Worm (Caenorhabditis elegans) whole organism, young adult: ENCODE results near the gene C04G6.4.

Experiments used
- C17E4.6 ChIP-seq: fragments of 200-800 bp; sonication (Bioruptor generic); IDR thresholded peaks from 2 replicates; pipeline ENCODE4 v1.3.6; 2022; ENCODE audit warnings: missing genetic modification reagents, missing genetic modification characterization, missing compliant biosample characterization
- F22D6.2 ChIP-seq: sonication (generic microtip); optimal IDR thresholded peaks from 2 replicates; lab custom pipeline; 2016; ENCODE audit warnings: mild to moderate bottlenecking, missing genetic modification characterization, missing compliant biosample characterization
- F33H1.4 ChIP-seq: fragments of 200-800 bp; sonication (Bioruptor generic); IDR thresholded peaks from 2 replicates; pipeline ENCODE4 v1.3.6; 2022; ENCODE audit warnings: missing genetic modification reagents, missing genetic modification characterization, missing compliant biosample characterization
- K12H6.12 ChIP-seq: fragments of 200-800 bp; sonication (Bioruptor generic); optimal IDR thresholded peaks from 2 replicates; lab custom pipeline; 2018; ENCODE audit warnings: mild to moderate bottlenecking, missing genetic modification characterization, missing compliant biosample characterization
- Y53F4B.3 ChIP-seq: fragments of 200-800 bp; sonication (Bioruptor generic); IDR thresholded peaks from 2 replicates; pipeline ENCODE4 v1.3.6; 2022; ENCODE audit warnings: missing genetic modification reagents, missing genetic modification characterization, missing compliant biosample characterization
- akir-1 ChIP-seq: fragments of 200-800 bp; sonication (Bioruptor generic); optimal IDR thresholded peaks from 2 replicates; lab custom pipeline; 2018; ENCODE audit warnings: mild to moderate bottlenecking, missing genetic modification characterization, moderate library complexity, missing compliant biosample characterization
- aptf-2 ChIP-seq: fragments of 200-800 bp; sonication (Bioruptor generic); conservative IDR thresholded peaks from 2 replicates; pipeline ENCODE4 v1.3.6; 2022; ENCODE audit warnings: missing genetic modification reagents, missing genetic modification characterization, missing compliant biosample characterization
- atf-7 ChIP-seq: sonication (generic microtip); optimal IDR thresholded peaks from 2 replicates; lab custom pipeline; 2017; ENCODE audit warnings: mild to moderate bottlenecking, missing genetic modification characterization, missing compliant biosample characterization
- attf-3 ChIP-seq: fragments of 200-800 bp; sonication (Bioruptor generic); conservative IDR thresholded peaks from 2 replicates; pipeline ENCODE4 v1.3.6; 2022; ENCODE audit warnings: missing genetic modification reagents, missing genetic modification characterization, missing compliant biosample characterization
- attf-5 ChIP-seq: fragments of 200-800 bp; sonication (Bioruptor generic); optimal IDR thresholded peaks from 2 replicates; lab custom pipeline; 2018; ENCODE audit warnings: mild to moderate bottlenecking, missing genetic modification characterization, missing compliant biosample characterization
- attf-6 ChIP-seq: fragments of 200-800 bp; sonication (Bioruptor generic); IDR thresholded peaks from 2 replicates; pipeline ENCODE4 v1.3.6; 2022; ENCODE audit warnings: missing genetic modification reagents, missing genetic modification characterization, missing compliant biosample characterization
- bed-2 ChIP-seq: fragments of 200-800 bp; sonication (Bioruptor generic); IDR thresholded peaks from 2 replicates; pipeline ENCODE4 v1.3.6; 2022; ENCODE audit warnings: missing genetic modification reagents, missing genetic modification characterization, missing compliant biosample characterization
- cebp-1 ChIP-seq, 2 experiments: fragments of 200-800 bp in 1 of 2; sonication (Bioruptor generic) in 1 of 2; sonication (generic microtip) in 1 of 2; IDR thresholded peaks in 1 of 2; optimal IDR thresholded peaks in 1 of 2; 2 replicates each; pipeline versions ENCODE4 v1.3.6 to Lab custom; 2017 to 2022; ENCODE audit warnings: missing compliant biosample characterization in 2 of 2, missing genetic modification characterization in 2 of 2, mild to moderate bottlenecking in 1 of 2, missing genetic modification reagents in 1 of 2, moderate library complexity in 1 of 2
- ceh-100 ChIP-seq: fragments of 200-800 bp; sonication (Bioruptor generic); IDR thresholded peaks from 2 replicates; pipeline ENCODE4 v1.3.6; 2022; ENCODE audit warnings: missing genetic modification reagents, missing genetic modification characterization, missing compliant biosample characterization
- ceh-58 ChIP-seq: fragments of 200-800 bp; sonication (Bioruptor generic); IDR thresholded peaks from 2 replicates; pipeline ENCODE4 v1.3.6; 2022; ENCODE audit warnings: missing genetic modification characterization, missing compliant biosample characterization
- ceh-91 ChIP-seq: fragments of 200-800 bp; sonication (Bioruptor generic); IDR thresholded peaks from 2 replicates; pipeline ENCODE4 v1.3.6; 2022; ENCODE audit warnings: missing genetic modification reagents, missing genetic modification characterization, missing compliant biosample characterization
- chd-7 ChIP-seq: sonication (generic microtip); optimal IDR thresholded peaks from 2 replicates; lab custom pipeline; 2016; ENCODE audit warnings: mild to moderate bottlenecking, missing genetic modification characterization, moderate library complexity, missing compliant biosample characterization
- egl-18 ChIP-seq: fragments of 200-800 bp; sonication (Bioruptor generic); IDR thresholded peaks from 2 replicates; pipeline ENCODE4 v1.3.6; 2022; ENCODE audit warnings: missing genetic modification reagents, missing genetic modification characterization, missing compliant biosample characterization
- egl-44 ChIP-seq: fragments of 200-800 bp; sonication (Bioruptor generic); IDR thresholded peaks from 2 replicates; pipeline ENCODE4 v1.3.6; 2022; ENCODE audit warnings: missing genetic modification reagents, missing genetic modification characterization, missing compliant biosample characterization
- ekl-4 ChIP-seq: fragments of 200-800 bp; sonication (Bioruptor generic); IDR thresholded peaks from 2 replicates; pipeline ENCODE4 v1.3.6; 2022; ENCODE audit warnings: missing genetic modification reagents, missing genetic modification characterization, missing compliant biosample characterization
- lag-1 ChIP-seq: fragments of 200-800 bp; sonication (Bioruptor generic); IDR thresholded peaks from 2 replicates; pipeline ENCODE4 v1.3.6; 2022; ENCODE audit warnings: missing genetic modification reagents, missing genetic modification characterization, missing compliant biosample characterization
- let-607 ChIP-seq, 2 experiments: fragments of 200-800 bp in 1 of 2; sonication (Bioruptor generic) in 1 of 2; sonication (generic microtip) in 1 of 2; optimal IDR thresholded peaks; 2 replicates each; lab custom pipeline; 2016 to 2018; ENCODE audit warnings: mild to moderate bottlenecking in 2 of 2, missing compliant biosample characterization in 2 of 2, missing genetic modification characterization in 2 of 2, moderate library complexity in 2 of 2, missing genotype in 1 of 2
- lin-35 ChIP-seq, 3 experiments: fragments of 150-350 bp in 2 of 3; sonication (generic microtip) in 1 of 3; optimal IDR thresholded peaks; 2 replicates each; lab custom pipeline; 2014 to 2018; ENCODE audit warnings: missing biosample characterization in 3 of 3, missing genetic modification characterization in 3 of 3, missing genetic modification reagents in 3 of 3
- lin-54 ChIP-seq: fragments of 200-800 bp; sonication (Bioruptor generic); optimal IDR thresholded peaks from 2 replicates; lab custom pipeline; 2018; ENCODE audit warnings: mild to moderate bottlenecking, missing genetic modification characterization, missing compliant biosample characterization
- madf-10 ChIP-seq: sonication (generic microtip); optimal IDR thresholded peaks from 2 replicates; lab custom pipeline; 2016; ENCODE audit warnings: mild to moderate bottlenecking, missing genetic modification characterization, missing compliant biosample characterization
- mcd-1 ChIP-seq: fragments of 200-800 bp; sonication (Bioruptor generic); IDR thresholded peaks from 2 replicates; pipeline ENCODE4 v1.3.6; 2022; ENCODE audit warnings: missing genetic modification reagents, missing genetic modification characterization, missing compliant biosample characterization
- nfya-1 ChIP-seq: sonication (generic microtip); optimal IDR thresholded peaks from 2 replicates; lab custom pipeline; 2017; ENCODE audit warnings: antibody characterized with exemption, missing compliant biosample characterization, missing genetic modification characterization, borderline replicate concordance; ENCODE audit not compliant: insufficient read depth
- nhr-80 ChIP-seq: sonication (generic microtip); optimal IDR thresholded peaks from 2 replicates; lab custom pipeline; 2016; ENCODE audit warnings: missing genetic modification characterization, missing compliant biosample characterization
- nhr-90 ChIP-seq: sonication (generic microtip); optimal IDR thresholded peaks from 2 replicates; lab custom pipeline; 2016; ENCODE audit warnings: missing genotype, mild to moderate bottlenecking, missing genetic modification characterization, missing compliant biosample characterization
- rcor-1 ChIP-seq: fragments of 200-800 bp; sonication (Bioruptor generic); IDR thresholded peaks from 2 replicates; pipeline ENCODE4 v1.3.6; 2022; ENCODE audit warnings: missing genetic modification reagents, missing genetic modification characterization, missing compliant biosample characterization
- repo-1 ChIP-seq: sonication (generic microtip); optimal IDR thresholded peaks from 2 replicates; lab custom pipeline; 2017; ENCODE audit warnings: mild to moderate bottlenecking, missing genetic modification characterization, missing compliant biosample characterization
- sdz-38 ChIP-seq: sonication (generic microtip); optimal IDR thresholded peaks from 2 replicates; lab custom pipeline; 2016; ENCODE audit warnings: missing genotype, missing genetic modification characterization, missing compliant biosample characterization
- snpc-3.4 ChIP-seq: sonication (generic microtip); optimal IDR thresholded peaks from 2 replicates; lab custom pipeline; 2017; ENCODE audit warnings: missing genetic modification characterization, mild to moderate bottlenecking, missing compliant biosample characterization, antibody characterized with exemption, moderate library complexity, missing genotype, missing genetic modification reagents
- somi-1 ChIP-seq: fragments of 200-800 bp; sonication (Bioruptor generic); optimal IDR thresholded peaks from 2 replicates; lab custom pipeline; 2018; ENCODE audit warnings: mild to moderate bottlenecking, missing genetic modification characterization, missing compliant biosample characterization
- sptf-2 ChIP-seq: fragments of 200-800 bp; sonication (Bioruptor generic); optimal IDR thresholded peaks from 2 replicates; lab custom pipeline; 2018; ENCODE audit warnings: mild to moderate bottlenecking, missing genetic modification characterization, missing compliant biosample characterization
- unc-62 ChIP-seq: fragments of 150-350 bp; optimal IDR thresholded peaks from 2 replicates; lab custom pipeline; 2014; ENCODE audit warnings: missing biosample characterization, missing genetic modification reagents, missing genetic modification characterization
- xnd-1 ChIP-seq: sonication (generic microtip); optimal IDR thresholded peaks from 2 replicates; lab custom pipeline; 2016; ENCODE audit warnings: missing genotype, missing genetic modification reagents, missing genetic modification characterization, missing compliant biosample characterization
- ztf-22 ChIP-seq: fragments of 200-800 bp; sonication (Bioruptor generic); optimal IDR thresholded peaks from 2 replicates; lab custom pipeline; 2018; ENCODE audit warnings: mild to moderate bottlenecking, missing genetic modification characterization, moderate library complexity, missing compliant biosample characterization
- ztf-3 ChIP-seq: fragments of 200-800 bp; sonication (Bioruptor generic); optimal IDR thresholded peaks from 2 replicates; lab custom pipeline; 2018; ENCODE audit warnings: mild to moderate bottlenecking, missing genetic modification characterization, missing compliant biosample characterization

C04G6.4 gene

DNA sequence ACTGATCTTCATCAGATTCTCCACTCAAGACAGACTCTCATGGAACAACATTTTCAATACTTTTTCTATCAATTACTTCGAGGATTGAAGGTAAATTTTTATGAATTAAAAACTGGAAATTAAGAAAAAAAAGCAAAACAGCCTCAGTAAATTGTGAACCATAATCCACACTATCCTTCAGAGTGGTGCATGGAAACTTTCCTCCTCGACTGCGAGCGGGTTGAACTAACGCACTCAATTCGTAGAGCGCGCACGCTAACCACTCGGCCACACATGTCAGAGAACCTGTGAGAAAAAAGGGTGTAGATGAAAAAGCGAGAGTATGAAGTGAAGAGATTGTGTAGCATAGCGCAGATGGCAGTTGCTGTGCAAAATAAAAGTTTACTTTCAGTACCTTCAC, 21.8 kb upstream of the C04G6.4 start (continued):
- TF ChIP-seq attf-6 (peak; percentile 71), attf-5 (peak; percentile 77), lag-1 (GFP tag; lab: Robert Waterston, UW) (no peak), mcd-1 (GFP tag; lab: Robert Waterston, UW) (no peak; the same call in 1 of the 2 replicates), snpc-3.4 (tag; lab: Kevin White, UChicago) (peak; percentile 90), akir-1 (GFP tag; lab: Kevin White, UChicago) (peak; percentile 83), K12H6.12 (tag; lab: Kevin White, UChicago) (peak; percentile 64), C17E4.6 (peak; percentile 63), ceh-58 (GFP tag; lab: Robert Waterston, UW) (no peak), xnd-1 (tag; lab: Kevin White, UChicago) (peak; percentile 13), egl-18 (GFP tag; lab: Robert Waterston, UW) (0 out of 2 replicates have a peak, but pooled peaks have one; percentile 57)

DNA sequence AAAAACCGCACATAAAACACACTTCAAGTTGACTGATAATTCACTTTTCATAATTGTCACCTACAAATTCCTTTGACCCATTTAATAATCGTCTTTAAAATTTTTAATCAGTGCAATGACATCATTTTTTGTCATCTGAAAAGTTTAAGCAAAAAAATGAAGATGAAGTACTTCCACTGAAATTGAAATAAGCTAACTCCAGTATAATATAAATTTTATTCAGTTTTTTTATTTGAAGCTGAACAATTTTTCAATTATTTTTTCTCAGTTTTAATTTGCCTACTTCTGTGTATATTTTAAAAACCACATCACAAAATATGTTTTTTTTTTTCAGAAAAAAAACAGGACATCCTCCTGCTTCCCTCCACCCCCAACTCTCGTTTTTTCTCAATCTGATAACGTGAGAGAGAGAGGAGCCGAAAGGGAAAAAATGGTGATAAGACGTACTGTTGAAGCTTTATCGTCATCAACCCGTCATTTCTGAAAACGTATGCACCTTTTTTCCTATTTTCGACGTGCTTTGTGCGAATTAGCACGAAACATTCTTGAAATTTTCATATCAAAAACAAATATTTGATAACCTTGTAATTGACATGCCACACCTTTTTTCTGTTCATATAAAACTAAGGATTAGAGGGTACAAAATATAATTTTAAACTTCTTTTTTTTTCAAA, 20.7 kb upstream of the C04G6.4 start, which contains the start of the genes C04G6.11 and mpk-2:
Gene C04G6.11, minus strand, starts transcription at position 51 of the 674 bp plus-strand sequence.
Gene mpk-2, plus strand, starts transcription at position 335 of the 674 bp plus-strand sequence.
- TF ChIP-seq ztf-22 (peak; percentile 58), nhr-80 (tag; lab: Kevin White, UChicago) (peak; percentile 93), atf-7 (peak; percentile 75), madf-10 (tag; lab: Kevin White, UChicago) (peak; percentile 22), K12H6.12 (tag; lab: Kevin White, UChicago) (no peak), unc-62 (GFP tag; lab: Kevin White, UChicago) (peak; percentile 44), sdz-38 (tag; lab: Kevin White, UChicago) (no peak), let-607 (tag; optimal IDR thresholded peaks at IDR 0.05; lab: Kevin White, UChicago) (peak; percentile 21 to 40), nhr-90 (no peak)

DNA sequence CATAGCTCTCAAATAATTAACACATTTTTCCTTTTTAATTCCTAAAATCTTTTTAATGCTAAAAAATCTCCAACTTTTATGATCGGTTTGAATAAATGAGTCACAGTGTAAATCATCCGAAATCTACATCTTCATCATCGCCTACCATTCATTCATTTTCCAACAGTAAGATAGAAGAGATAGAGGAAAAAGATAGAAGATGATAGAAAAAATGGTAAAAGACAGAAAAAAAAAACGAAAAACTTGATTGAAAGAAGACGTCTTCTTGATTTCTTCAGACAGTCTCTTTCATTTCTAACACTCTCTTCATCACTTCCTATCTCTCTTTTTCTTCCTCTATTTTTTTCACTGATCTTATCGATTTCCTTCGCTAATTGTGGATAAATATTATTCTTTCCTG, 19.9 kb upstream of the C04G6.4 start:
- TF ChIP-seq lin-54 (GFP tag; lab: Kevin White, UChicago) (no peak), ceh-91 (GFP tag; lab: Robert Waterston, UW) (no peak), aptf-2 (no peak), attf-3 (GFP tag; lab: Robert Waterston, UW) (no peak), sdz-38 (tag; lab: Kevin White, UChicago) (no peak), Y53F4B.3 (GFP tag; lab: Robert Waterston, UW) (no peak), rcor-1 (GFP tag; lab: Robert Waterston, UW) (no peak), repo-1 (tag; lab: Kevin White, UChicago) (no peak), cebp-1 (GFP tag; IDR thresholded peaks at IDR 0.05; lab: Robert Waterston, UW) (no peak), cebp-1 (tag; optimal IDR thresholded peaks at IDR 0.05; lab: Kevin White, UChicago) (no peak), bed-2 (GFP tag; lab: Robert Waterston, UW) (no peak), K12H6.12 (tag; lab: Kevin White, UChicago) (no peak), sptf-2 (GFP tag; lab: Kevin White, UChicago) (no peak), ekl-4 (GFP tag; lab: Robert Waterston, UW) (no peak), somi-1 (no peak)

DNA sequence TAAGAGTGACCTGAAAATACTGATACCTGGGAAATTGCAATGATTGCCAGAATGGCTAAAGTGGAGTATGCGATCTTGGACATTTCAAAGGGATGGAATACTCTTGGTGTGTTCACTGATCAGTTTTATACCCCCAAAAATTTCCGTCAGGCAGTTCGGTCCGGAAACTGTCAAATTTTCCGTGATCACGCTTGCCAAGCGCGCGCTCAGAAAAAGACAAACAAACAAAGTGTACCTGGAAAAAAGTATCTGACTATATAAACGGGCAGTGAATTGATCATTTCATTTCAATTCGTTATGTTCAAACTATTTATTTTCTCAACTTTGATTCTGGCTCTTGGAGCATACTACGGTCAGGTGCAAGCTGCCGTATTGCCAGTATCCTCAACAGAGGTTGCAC, 18.5 kb upstream of the C04G6.4 start, which contains the start of the genes idpb-3 and idpb-1:
Gene idpb-3, minus strand, starts transcription at position 101 of the 400 bp plus-strand sequence.
Gene idpb-1, plus strand, starts transcription at position 284 of the 400 bp plus-strand sequence.
- TF ChIP-seq nhr-80 (tag; lab: Kevin White, UChicago): no peak
- TF ChIP-seq ztf-3: no peak
- no peak for TF ChIP-seq F33H1.4 (GFP tag; lab: Robert Waterston, UW)
- TF ChIP-seq ceh-100: no peak
- no peak for TF ChIP-seq chd-7 (tag; lab: Kevin White, UChicago)
- TF ChIP-seq ceh-91 (GFP tag; lab: Robert Waterston, UW): no peak
- TF ChIP-seq F22D6.2 (tag; lab: Kevin White, UChicago): no peak
- TF ChIP-seq lin-35 (GFP tag; optimal IDR thresholded peaks at IDR 0.05; lab: Kevin White, UChicago): no peak
- no peak for TF ChIP-seq nfya-1 (tag; lab: Kevin White, UChicago)
- no peak for TF ChIP-seq let-607 (tag; optimal IDR thresholded peaks at IDR 0.05; lab: Kevin White, UChicago)
- no peak for TF ChIP-seq egl-44 (GFP tag; lab: Robert Waterston, UW)
